Worm (Caenorhabditis elegans): ENCODE data around the gene srx-7.

The srx-7 gene

ce11 chrV:553067-553466 is 6.9 kb upstream of the srx-7 start, which contains the start of gene C14C6.8:
C14C6.8 (minus strand) TSS chrV:553167.
- no peak for TF ChIP-seq sox-4 (tag; optimal IDR thresholded peaks at IDR 0.05)

ce11 chrV:556055-556454 is 3.9 kb upstream of the srx-7 start, which contains the start of gene srx-8:
srx-8 (minus strand) TSS chrV:556155.
- TF ChIP-seq syd-9 (tag; optimal IDR thresholded peaks at IDR 0.05), result no peak
- TF ChIP-seq hlh-6 (tag; optimal IDR thresholded peaks at IDR 0.05), result no peak
- no peak for TF ChIP-seq ceh-14 (tag; optimal IDR thresholded peaks at IDR 0.05)
- no peak for TF ChIP-seq lin-11 (tag; optimal IDR thresholded peaks at IDR 0.05)
- TF ChIP-seq dve-1 (tag; optimal IDR thresholded peaks at IDR 0.05), result no peak
- no peak for TF ChIP-seq pax-1 (tag; optimal IDR thresholded peaks at IDR 0.05)
- TF ChIP-seq K09A11.1 (tag; optimal IDR thresholded peaks at IDR 0.05; ENCODE audit: insufficient read depth), result no peak
- TF ChIP-seq elt-4 (tag; optimal IDR thresholded peaks at IDR 0.05), result no peak
- no peak for TF ChIP-seq C08G9.2 (tag; optimal IDR thresholded peaks at IDR 0.05)
- no peak for TF ChIP-seq nhr-232 (tag; optimal IDR thresholded peaks at IDR 0.05)
- TF ChIP-seq hlh-13 (GFP tag; optimal IDR thresholded peaks at IDR 0.05), result no peak
- no peak for TF ChIP-seq mec-3 (tag; optimal IDR thresholded peaks at IDR 0.05; ENCODE audit: borderline replicate concordance)
- no peak for TF ChIP-seq hlh-30 (tag; optimal IDR thresholded peaks at IDR 0.05; ENCODE audit: insufficient read depth)
- no peak for TF ChIP-seq C38D4.7 (GFP tag; optimal IDR thresholded peaks at IDR 0.05)
- TF ChIP-seq ceh-18 (tag; optimal IDR thresholded peaks at IDR 0.05), result no peak
- TF ChIP-seq eyg-1 (tag; optimal IDR thresholded peaks at IDR 0.05), result no peak
- TF ChIP-seq tbx-7 (tag; optimal IDR thresholded peaks at IDR 0.05), result no peak
- no peak for TF ChIP-seq nhr-11 (tag; optimal IDR thresholded peaks at IDR 0.05)
- no peak for TF ChIP-seq unc-3 (GFP tag; conservative IDR thresholded peaks at IDR 0.05)
- TF ChIP-seq unc-3 (tag; optimal IDR thresholded peaks at IDR 0.05), result no peak
- TF ChIP-seq ceh-45 (GFP tag; IDR thresholded peaks at IDR 0.05), result no peak

ce11 chrV:562834-563233 is 2.8 kb downstream of the srx-7 start, which contains the start of gene C14C6.2:
C14C6.2 (plus strand) TSS chrV:563134.
- TF ChIP-seq ceh-48 (tag; optimal IDR thresholded peaks at IDR 0.05), result no peak
- TF ChIP-seq ceh-24 (tag; optimal IDR thresholded peaks at IDR 0.05), result no peak
- TF ChIP-seq C38D4.7 (GFP tag; optimal IDR thresholded peaks at IDR 0.05), result no peak
- no peak for TF ChIP-seq eyg-1 (tag; optimal IDR thresholded peaks at IDR 0.05)
- no peak for TF ChIP-seq ceh-2 (tag; optimal IDR thresholded peaks at IDR 0.05)
- TF ChIP-seq ets-4 (tag; optimal IDR thresholded peaks at IDR 0.05), result no peak
- no peak for TF ChIP-seq sdc-2 (tag; optimal IDR thresholded peaks at IDR 0.05)
- no peak for TF ChIP-seq hlh-6 (tag; optimal IDR thresholded peaks at IDR 0.05)
- no peak for TF ChIP-seq syd-9 (tag; optimal IDR thresholded peaks at IDR 0.05)
- TF ChIP-seq pha-2 (tag; optimal IDR thresholded peaks at IDR 0.05), result no peak
- no peak for TF ChIP-seq unc-3 (GFP tag; conservative IDR thresholded peaks at IDR 0.05)
- no peak for TF ChIP-seq unc-3 (tag; optimal IDR thresholded peaks at IDR 0.05)
- TF ChIP-seq F13H6.1 (tag; optimal IDR thresholded peaks at IDR 0.05), result no peak
- no peak for TF ChIP-seq elt-2 (tag; optimal IDR thresholded peaks at IDR 0.05)

- no peak for TF ChIP-seq odd-2 (tag; optimal IDR thresholded peaks at IDR 0.05)
- no peak for TF ChIP-seq mec-3 (tag; optimal IDR thresholded peaks at IDR 0.05; ENCODE audit: borderline replicate concordance)
- TF ChIP-seq elt-4 (tag; optimal IDR thresholded peaks at IDR 0.05), result no peak
- no peak for TF ChIP-seq ahr-1 (tag; optimal IDR thresholded peaks at IDR 0.05)
- no peak for TF ChIP-seq ttx-3 (tag; optimal IDR thresholded peaks at IDR 0.05)
Observed at ce11 chrV:565984-566383, 6.0 kb downstream of the srx-7 start, which contains the start of gene sri-73. sri-73 (minus strand) TSS chrV:566084.

ce11 chrV:568105-568504 is 8.1 kb downstream of the srx-7 start, which contains the start of gene sri-72:
sri-72 (minus strand) TSS chrV:568205.
- no peak for TF ChIP-seq C38D4.7 (GFP tag; optimal IDR thresholded peaks at IDR 0.05)
- TF ChIP-seq ceh-2 (tag; optimal IDR thresholded peaks at IDR 0.05), result no peak
- no peak for TF ChIP-seq ceh-9 (tag; optimal IDR thresholded peaks at IDR 0.05)
- TF ChIP-seq nhr-11 (tag; optimal IDR thresholded peaks at IDR 0.05), result no peak
- no peak for TF ChIP-seq T23F11.4 (GFP tag; optimal IDR thresholded peaks at IDR 0.05)
- no peak for TF ChIP-seq lim-6 (tag; optimal IDR thresholded peaks at IDR 0.05)
- TF ChIP-seq F13H6.1 (tag; optimal IDR thresholded peaks at IDR 0.05), result no peak
- TF ChIP-seq sox-4 (tag; optimal IDR thresholded peaks at IDR 0.05), result no peak
- TF ChIP-seq hlh-6 (tag; optimal IDR thresholded peaks at IDR 0.05), result no peak
- TF ChIP-seq unc-42 (tag; optimal IDR thresholded peaks at IDR 0.05), result no peak
- no peak for TF ChIP-seq nfya-1 (tag; optimal IDR thresholded peaks at IDR 0.05)
- TF ChIP-seq nhr-232 (tag; optimal IDR thresholded peaks at IDR 0.05), result no peak
- no peak for TF ChIP-seq sox-2 (GFP tag; IDR thresholded peaks at IDR 0.05)
- no peak for TF ChIP-seq ceh-22 (tag; optimal IDR thresholded peaks at IDR 0.05)
